Worm (Caenorhabditis elegans) whole organism, mixed stage, embryonic: ENCODE results near the gene F43G6.17.

ENCODE experiments used
- bed-3 ChIP-seq: fragments of 200-800 bp; sonication (Bioruptor generic); optimal IDR thresholded peaks from 3 replicates; lab custom pipeline; 2018; ENCODE audit warnings: mild to moderate bottlenecking, missing genetic modification characterization, moderate library complexity, missing compliant biosample characterization
- lsy-2 ChIP-seq: fragments of 150-350 bp; optimal IDR thresholded peaks from 2 replicates; lab custom pipeline; 2014; ENCODE audit warnings: missing biosample characterization, missing genetic modification characterization
- unc-39 ChIP-seq: fragments of 150-350 bp; optimal IDR thresholded peaks from 2 replicates; lab custom pipeline; 2014; ENCODE audit warnings: missing biosample characterization, missing genetic modification characterization
- ztf-11 ChIP-seq: fragments of 150-350 bp; optimal IDR thresholded peaks from 2 replicates; lab custom pipeline; 2014; ENCODE audit warnings: missing biosample characterization, missing genetic modification characterization

- TF ChIP-seq ztf-11 (tag; lab: Kevin White, UChicago) = no peak
- no peak for TF ChIP-seq lsy-2 (tag; lab: Kevin White, UChicago)
- TF ChIP-seq unc-39 (tag; lab: Kevin White, UChicago) = no peak
- TF ChIP-seq bed-3 (GFP tag; lab: Kevin White, UChicago) = no peak
Observed at ce11 chrII:11790458-11790857, 12.1 kb upstream of the F43G6.17 start, which contains the start of gene F43G6.4.
